Worm (Caenorhabditis elegans): ENCODE measurements around the gene C14E2.1.

C14E2.1 gene

ce11 chrX:1856160-1856559 lies 29.9 kb downstream of the C14E2.1 start, which contains the start of gene ceh-39 (continued):
- TF ChIP-seq F13H6.1 (tag; optimal IDR thresholded peaks at IDR 0.05) (peak; percentile 19), R02D3.7 (tag; optimal IDR thresholded peaks at IDR 0.05) (no peak), dmd-4 (tag; optimal IDR thresholded peaks at IDR 0.05) (no peak), ztf-11 (tag; optimal IDR thresholded peaks at IDR 0.05) (no peak), ama-1 (optimal IDR thresholded peaks at IDR 0.05) (no peak), nhr-77 (tag; optimal IDR thresholded peaks at IDR 0.05) (no peak), zag-1 (tag; optimal IDR thresholded peaks at IDR 0.05) (peak; percentile 29), nhr-21 (tag; optimal IDR thresholded peaks at IDR 0.05) (no peak), ztf-4 (tag; optimal IDR thresholded peaks at IDR 0.05) (no peak), crh-2 (tag; optimal IDR thresholded peaks at IDR 0.05) (peak; percentile 44), ZK546.5 (tag; optimal IDR thresholded peaks at IDR 0.05) (no peak), egl-27 (tag; optimal IDR thresholded peaks at IDR 0.05) (peak; percentile 9), alr-1 (tag; optimal IDR thresholded peaks at IDR 0.05) (no peak), lin-11 (tag; optimal IDR thresholded peaks at IDR 0.05) (peak; percentile 39), unc-55 (GFP tag; optimal IDR thresholded peaks at IDR 0.05) (peak; percentile 83), lin-13 (GFP tag; optimal IDR thresholded peaks at IDR 0.05) (no peak), nhr-12 (tag; optimal IDR thresholded peaks at IDR 0.05) (no peak), elt-3 (tag; optimal IDR thresholded peaks at IDR 0.05) (no peak), mbf-1 (tag; optimal IDR thresholded peaks at IDR 0.05) (no peak), mab-5 (tag; optimal IDR thresholded peaks at IDR 0.05) (no peak)

- no peak for TF ChIP-seq nhr-25 (tag; optimal IDR thresholded peaks at IDR 0.05)
- TF ChIP-seq nhr-129 (tag; optimal IDR thresholded peaks at IDR 0.05), result no peak
- TF ChIP-seq unc-39 (tag; optimal IDR thresholded peaks at IDR 0.05), result no peak
- no peak for TF ChIP-seq F13H6.1 (tag; optimal IDR thresholded peaks at IDR 0.05)
- no peak for TF ChIP-seq lin-11 (tag; optimal IDR thresholded peaks at IDR 0.05)
- no peak for TF ChIP-seq ceh-82 (tag; optimal IDR thresholded peaks at IDR 0.05)
- TF ChIP-seq C34F6.9 (tag; optimal IDR thresholded peaks at IDR 0.05), result no peak
- no peak for TF ChIP-seq crh-2 (tag; optimal IDR thresholded peaks at IDR 0.05)
- no peak for TF ChIP-seq nhr-6 (tag; optimal IDR thresholded peaks at IDR 0.05)
- TF ChIP-seq ztf-11 (tag; optimal IDR thresholded peaks at IDR 0.05), result no peak
- TF ChIP-seq snpc-4 (tag; optimal IDR thresholded peaks at IDR 0.05), result no peak
- TF ChIP-seq sem-4 (tag; optimal IDR thresholded peaks at IDR 0.05), result no peak
- TF ChIP-seq peb-1 (tag; optimal IDR thresholded peaks at IDR 0.05), result no peak
- TF ChIP-seq nhr-21 (tag; optimal IDR thresholded peaks at IDR 0.05), result no peak
- TF ChIP-seq nhr-23 (tag; optimal IDR thresholded peaks at IDR 0.05), result no peak
- TF ChIP-seq ztf-4 (tag; optimal IDR thresholded peaks at IDR 0.05), result no peak
- TF ChIP-seq elt-1 (tag; optimal IDR thresholded peaks at IDR 0.05), result no peak
- no peak for TF ChIP-seq dmd-4 (tag; optimal IDR thresholded peaks at IDR 0.05)
- TF ChIP-seq unc-55 (GFP tag; optimal IDR thresholded peaks at IDR 0.05), result no peak
- TF ChIP-seq lin-13 (GFP tag; optimal IDR thresholded peaks at IDR 0.05), result no peak
These were observed 31.5 kb downstream of the C14E2.1 start for ce11 chrX:1857777-1858176.

- TF ChIP-seq lin-11 (tag; optimal IDR thresholded peaks at IDR 0.05), result peak; percentile 56
- no peak for TF ChIP-seq nhr-6 (tag; optimal IDR thresholded peaks at IDR 0.05)
- peak; percentile 35 for TF ChIP-seq nhr-21 (tag; optimal IDR thresholded peaks at IDR 0.05)
- TF ChIP-seq crh-2 (tag; optimal IDR thresholded peaks at IDR 0.05), result no peak
- no peak for TF ChIP-seq alr-1 (tag; optimal IDR thresholded peaks at IDR 0.05)
- peak; percentile 65 for TF ChIP-seq sma-3 (GFP tag; optimal IDR thresholded peaks at IDR 0.05)
- TF ChIP-seq nhr-11 (tag; optimal IDR thresholded peaks at IDR 0.05), result no peak
- TF ChIP-seq unc-39 (tag; optimal IDR thresholded peaks at IDR 0.05), result no peak
- no peak for TF ChIP-seq blmp-1 (tag; optimal IDR thresholded peaks at IDR 0.05; ENCODE audit: insufficient read depth)
- peak; percentile 72 for TF ChIP-seq nhr-129 (tag; optimal IDR thresholded peaks at IDR 0.05)
- TF ChIP-seq F13H6.1 (tag; optimal IDR thresholded peaks at IDR 0.05), result peak; percentile 31
- TF ChIP-seq sem-4 (tag; optimal IDR thresholded peaks at IDR 0.05), result no peak
- no peak for TF ChIP-seq dmd-4 (tag; optimal IDR thresholded peaks at IDR 0.05)
- no peak for TF ChIP-seq zag-1 (tag; optimal IDR thresholded peaks at IDR 0.05)
- peak; percentile 54 for TF ChIP-seq unc-55 (GFP tag; optimal IDR thresholded peaks at IDR 0.05)
- TF ChIP-seq gmeb-1 (tag; optimal IDR thresholded peaks at IDR 0.05), result peak; percentile 50
- no peak for TF ChIP-seq ceh-82 (tag; optimal IDR thresholded peaks at IDR 0.05)
- TF ChIP-seq nhr-25 (tag; optimal IDR thresholded peaks at IDR 0.05), result peak; percentile 10
- TF ChIP-seq egl-27 (tag; optimal IDR thresholded peaks at IDR 0.05), result no peak
- TF ChIP-seq elt-1 (tag; optimal IDR thresholded peaks at IDR 0.05), result no peak
- no peak for TF ChIP-seq mab-5 (tag; optimal IDR thresholded peaks at IDR 0.05)
- no peak for TF ChIP-seq elt-3 (tag; optimal IDR thresholded peaks at IDR 0.05)
- TF ChIP-seq lin-13 (GFP tag; optimal IDR thresholded peaks at IDR 0.05), result peak; percentile 37
- TF ChIP-seq ztf-11 (tag; optimal IDR thresholded peaks at IDR 0.05), result no peak
- TF ChIP-seq nhr-237 (tag; optimal IDR thresholded peaks at IDR 0.05), result no peak
- no peak for TF ChIP-seq mbf-1 (tag; optimal IDR thresholded peaks at IDR 0.05)
- peak in 1 of 2 experiments; percentile 62 for TF ChIP-seq lsy-2 (tag; optimal IDR thresholded peaks at IDR 0.05)
- TF ChIP-seq sma-9 (GFP tag; optimal IDR thresholded peaks at IDR 0.05), result no peak
- no peak for TF ChIP-seq sma-9 (tag; optimal IDR thresholded peaks at IDR 0.05)
- no peak for TF ChIP-seq R02D3.7 (tag; optimal IDR thresholded peaks at IDR 0.05)
- TF ChIP-seq peb-1 (tag; optimal IDR thresholded peaks at IDR 0.05), result no peak
- TF ChIP-seq lin-39 (tag; optimal IDR thresholded peaks at IDR 0.05), result no peak
- no peak for TF ChIP-seq nhr-77 (tag; optimal IDR thresholded peaks at IDR 0.05)
- no peak for TF ChIP-seq nhr-12 (tag; optimal IDR thresholded peaks at IDR 0.05)
- no peak for TF ChIP-seq snpc-4 (tag; optimal IDR thresholded peaks at IDR 0.05)
- no peak for TF ChIP-seq ama-1 (optimal IDR thresholded peaks at IDR 0.05)
- no peak for TF ChIP-seq nhr-23 (tag; optimal IDR thresholded peaks at IDR 0.05)
- no peak for TF ChIP-seq nhr-10 (tag; optimal IDR thresholded peaks at IDR 0.05)
- no peak for TF ChIP-seq fos-1 (tag; optimal IDR thresholded peaks at IDR 0.05)
- peak in 1 of 2 experiments; percentile 17 for TF ChIP-seq mdl-1 (tag; optimal IDR thresholded peaks at IDR 0.05)
- TF ChIP-seq skn-1 (tag; optimal IDR thresholded peaks at IDR 0.05), result no peak
- TF ChIP-seq ztf-4 (tag; optimal IDR thresholded peaks at IDR 0.05), result no peak
- peak; percentile 14 for TF ChIP-seq C34F6.9 (tag; optimal IDR thresholded peaks at IDR 0.05)
- TF ChIP-seq ztf-1 (GFP tag; conservative IDR thresholded peaks at IDR 0.05), result no peak
These were observed 32.4 kb downstream of the C14E2.1 start for ce11 chrX:1858616-1859015.

Measured in whole organism, L2 larva.